Worm (Caenorhabditis elegans): ENCODE data around the gene gcc-1.

gcc-1 gene

DNA sequence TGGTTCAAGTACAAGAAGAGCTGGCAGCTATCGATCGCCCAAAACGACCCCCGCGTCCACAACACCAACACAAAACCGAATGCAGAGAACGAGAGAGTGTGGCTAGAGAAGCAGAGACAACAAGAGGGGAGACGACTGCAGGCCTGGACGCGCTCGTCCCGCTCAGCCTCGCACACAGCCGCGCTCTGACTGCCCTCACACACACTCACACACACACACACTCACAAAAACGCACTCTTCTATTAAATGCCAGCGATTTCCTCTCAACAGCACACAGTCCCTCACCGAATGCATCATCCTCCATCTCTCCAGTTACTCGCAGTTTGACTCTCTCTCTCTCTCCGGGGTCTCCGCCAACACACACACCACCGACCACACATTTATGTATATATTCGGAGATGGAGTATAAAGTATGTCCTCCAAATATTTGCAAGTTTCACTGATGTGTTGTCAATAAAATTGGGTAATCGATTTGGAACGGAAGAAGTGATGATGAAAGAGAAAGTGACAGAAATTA is 32.1 kb upstream of the gcc-1 start (continued):
- TF ChIP-seq ztf-26 (tag; optimal IDR thresholded peaks at IDR 0.05) (peak; percentile 82), B0336.3 (GFP tag; IDR thresholded peaks at IDR 0.05) (peak; percentile 93), Y67H2A.10 (GFP tag; conservative IDR thresholded peaks at IDR 0.05) (0 out of 2 replicates have a peak, but pooled peaks have one; percentile 19), repo-1 (tag; optimal IDR thresholded peaks at IDR 0.05) (peak; percentile 83), zfh-2 (GFP tag; conservative IDR thresholded peaks at IDR 0.05) (peak; percentile 99), somi-1 (GFP tag; optimal IDR thresholded peaks at IDR 0.05) (peak; percentile 68), egl-44 (GFP tag; IDR thresholded peaks at IDR 0.05) (peak; percentile 88), ekl-4 (GFP tag; IDR thresholded peaks at IDR 0.05) (peak; percentile 73), let-607 (tag; optimal IDR thresholded peaks at IDR 0.05) (peak; percentile 72 to 75), Y53G8AR.9 (GFP tag; conservative IDR thresholded peaks at IDR 0.05) (0 out of 2 replicates have a peak, but pooled peaks have one; percentile 44), lir-1 (GFP tag; conservative IDR thresholded peaks at IDR 0.05) (peak; percentile 99), chd-7 (tag; optimal IDR thresholded peaks at IDR 0.05) (peak; percentile 88), T07F8.4 (tag; optimal IDR thresholded peaks at IDR 0.05) (peak; percentile 67), snpc-3.4 (tag; optimal IDR thresholded peaks at IDR 0.05) (peak; percentile 4), nhr-27 (tag; optimal IDR thresholded peaks at IDR 0.05) (peak; percentile 42), hmg-1.2 (GFP tag; IDR thresholded peaks at IDR 0.05) (peak; percentile 86), F22D6.2 (tag; optimal IDR thresholded peaks at IDR 0.05) (peak; percentile 29), ztf-18 (tag; optimal IDR thresholded peaks at IDR 0.05) (peak; percentile 63), atf-7 (tag; optimal IDR thresholded peaks at IDR 0.05) (peak; percentile 76), cebp-1 (GFP tag; IDR thresholded peaks at IDR 0.05) (peak; percentile 58; the same call in 1 of the 2 replicates), cebp-1 (tag; optimal IDR thresholded peaks at IDR 0.05) (peak; percentile 92), efl-1 (GFP tag; optimal IDR thresholded peaks at IDR 0.05) (no peak), lin-26 (GFP tag; IDR thresholded peaks at IDR 0.05) (peak; percentile 79), unc-62 (GFP tag; optimal IDR thresholded peaks at IDR 0.05) (peak; percentile 33), C06A6.2 (GFP tag; conservative IDR thresholded peaks at IDR 0.05) (peak; percentile 72), nhr-120 (GFP tag; IDR thresholded peaks at IDR 0.05) (no peak), lin-40 (tag; optimal IDR thresholded peaks at IDR 0.05) (peak; percentile 93), madf-10 (tag; optimal IDR thresholded peaks at IDR 0.05) (peak; percentile 85), lin-35 (GFP tag; optimal IDR thresholded peaks at IDR 0.05) (peak in 1 of 3 experiments; percentile 69), ceh-79 (tag; optimal IDR thresholded peaks at IDR 0.05) (peak; percentile 47), pha-4 (tag; optimal IDR thresholded peaks at IDR 0.05) (peak; percentile 94), attf-3 (GFP tag; conservative IDR thresholded peaks at IDR 0.05) (0 out of 2 replicates have a peak, but pooled peaks have one; percentile 30), F33H1.4 (GFP tag; IDR thresholded peaks at IDR 0.05) (0 out of 2 replicates have a peak, but pooled peaks have one; percentile 8), let-526 (GFP tag; IDR thresholded peaks at IDR 0.05) (peak; percentile 80; the same call in 1 of the 2 replicates), Y56A3A.18 (GFP tag; IDR thresholded peaks at IDR 0.05) (no peak), unc-130 (GFP tag; optimal IDR thresholded peaks at IDR 0.05) (no peak), hlh-12 (tag; optimal IDR thresholded peaks at IDR 0.05) (no peak), lsl-1 (GFP tag; optimal IDR thresholded peaks at IDR 0.05) (peak; percentile 4), nhr-90 (tag; optimal IDR thresholded peaks at IDR 0.05) (peak; percentile 65), K12H6.12 (tag; optimal IDR thresholded peaks at IDR 0.05) (peak; percentile 95), Y79H2A.3 (GFP tag; conservative IDR thresholded peaks at IDR 0.05) (no peak), nhr-80 (tag; optimal IDR thresholded peaks at IDR 0.05) (peak; percentile 95), ceh-100 (GFP tag; IDR thresholded peaks at IDR 0.05) (no peak), C17E4.6 (GFP tag; IDR thresholded peaks at IDR 0.05) (peak; percentile 72; the same call in 1 of the 2 replicates), nhr-179 (tag; optimal IDR thresholded peaks at IDR 0.05) (no peak), ets-4 (GFP tag; optimal IDR thresholded peaks at IDR 0.05) (peak; percentile 37), F57C9.4 (tag; optimal IDR thresholded peaks at IDR 0.05) (no peak), lin-54 (GFP tag; optimal IDR thresholded peaks at IDR 0.05) (peak; percentile 54)
